Worm (Caenorhabditis elegans) whole organism, midembryonic: ENCODE results near the gene str-28.

Experiments used
- flt-1 ChIP-seq: fragments of 200-800 bp; sonication (Bioruptor generic); IDR thresholded peaks from 2 replicates; pipeline ENCODE4 v1.3.6; 2022; ENCODE audit warnings: missing genetic modification characterization, missing compliant biosample characterization
- ztf-23 ChIP-seq: fragments of 200-800 bp; sonication (Bioruptor generic); IDR thresholded peaks from 2 replicates; pipeline ENCODE4 v1.3.6; 2022; ENCODE audit warnings: missing genetic modification reagents, missing genetic modification characterization, missing compliant biosample characterization

- TF ChIP-seq flt-1 (GFP tag; lab: Robert Waterston, UW) (no peak), ztf-23 (GFP tag; lab: Robert Waterston, UW) (no peak)
Observed at ce11 chrV:7480949-7481348, 8.2 kb upstream of the str-28 start, which contains the start of gene C18B10.6.
